Worm (Caenorhabditis elegans): Measurements from ENCODE around the gene cyp-34A9.

cyp-34A9 gene

DNA sequence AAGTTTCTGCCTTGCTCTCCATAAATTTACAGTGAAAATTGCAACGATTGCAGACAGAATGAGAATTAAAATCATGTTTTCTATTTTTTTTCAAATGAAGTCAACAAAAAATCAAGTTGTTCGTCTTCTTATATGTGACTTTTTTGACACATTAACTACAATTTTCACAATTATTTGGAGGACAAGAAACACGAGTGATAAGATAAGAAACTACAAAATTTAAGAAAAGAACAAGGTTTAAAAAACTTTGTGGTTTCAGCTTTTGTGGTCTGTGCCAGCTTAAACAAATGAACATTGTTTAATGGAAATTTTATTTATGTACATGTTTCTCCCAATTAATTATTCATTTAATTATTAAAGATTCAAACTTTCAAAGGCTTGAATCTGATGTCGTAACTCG is at the start of gene cyp-34A9:
TSS of gene cyp-34A9 (minus strand) at position 131 of the 400 bp plus-strand sequence.
- TF ChIP-seq lin-39 (tag; optimal IDR thresholded peaks at IDR 0.05) (no peak), nhr-11 (tag; optimal IDR thresholded peaks at IDR 0.05) (no peak), aly-2 (tag; optimal IDR thresholded peaks at IDR 0.05) (no peak), ceh-82 (tag; optimal IDR thresholded peaks at IDR 0.05) (no peak), sma-9 (GFP tag; optimal IDR thresholded peaks at IDR 0.05) (peak; percentile 58), sma-9 (tag; optimal IDR thresholded peaks at IDR 0.05) (no peak), lsy-2 (tag; optimal IDR thresholded peaks at IDR 0.05) (no peak), unc-62 (GFP tag; optimal IDR thresholded peaks at IDR 0.05) (no peak), fos-1 (tag; optimal IDR thresholded peaks at IDR 0.05) (peak; percentile 36), mdl-1 (tag; optimal IDR thresholded peaks at IDR 0.05) (no peak)

DNA sequence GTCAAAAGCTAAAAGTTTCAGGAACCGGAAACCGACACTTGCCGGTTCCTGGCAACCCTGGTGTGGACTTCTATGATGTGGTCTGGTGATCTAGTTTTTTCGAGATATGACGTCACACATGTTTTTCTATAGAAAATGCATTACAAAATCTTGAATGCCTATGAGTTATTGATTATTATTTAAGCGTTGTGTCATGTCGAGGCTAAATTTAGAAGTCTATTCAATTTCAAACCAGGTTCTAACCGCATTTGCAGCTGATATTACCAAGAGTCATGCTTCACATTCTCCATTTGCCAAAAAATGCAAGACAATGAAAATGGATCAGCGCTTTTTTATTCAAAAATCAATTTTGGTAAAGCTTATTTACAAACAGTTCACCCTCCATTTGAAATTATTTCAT is 48.8 kb upstream of the cyp-34A9 start, which contains the start of gene K09D9.3:
TSS of gene K09D9.3 (plus strand) at position 301 of the 400 bp plus-strand sequence.
- no peak for TF ChIP-seq dmd-4 (tag; optimal IDR thresholded peaks at IDR 0.05)
- no peak for TF ChIP-seq F13H6.1 (tag; optimal IDR thresholded peaks at IDR 0.05)
- TF ChIP-seq sma-3 (GFP tag; optimal IDR thresholded peaks at IDR 0.05), result no peak
- no peak for TF ChIP-seq fos-1 (tag; optimal IDR thresholded peaks at IDR 0.05)
- TF ChIP-seq Y55F3AM.14 (GFP tag; optimal IDR thresholded peaks at IDR 0.05), result no peak
- TF ChIP-seq R02D3.7 (tag; optimal IDR thresholded peaks at IDR 0.05), result no peak

DNA sequence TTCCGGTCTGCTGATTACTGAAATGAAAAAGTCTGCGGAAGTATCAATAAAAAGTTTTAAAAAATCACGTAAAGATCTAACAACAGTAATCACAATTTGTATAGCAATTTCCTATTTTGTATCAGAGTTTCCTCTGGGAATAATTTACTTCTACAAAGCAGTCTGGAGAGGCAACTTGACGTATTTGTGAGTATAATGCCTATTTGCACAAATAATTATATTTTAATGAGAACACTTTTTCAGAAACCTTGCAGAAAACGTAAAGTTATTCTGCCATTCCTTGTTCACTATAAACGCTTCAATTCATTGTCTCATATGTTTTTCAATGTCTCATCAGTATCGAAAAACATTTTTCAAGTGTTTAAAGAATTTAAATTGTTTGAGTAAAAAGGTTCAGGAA is 48.3 kb upstream of the cyp-34A9 start:
- no peak for TF ChIP-seq nhr-25 (tag; optimal IDR thresholded peaks at IDR 0.05)
- TF ChIP-seq gmeb-1 (tag; optimal IDR thresholded peaks at IDR 0.05), result no peak
- no peak for TF ChIP-seq aly-2 (tag; optimal IDR thresholded peaks at IDR 0.05)
- TF ChIP-seq mbf-1 (tag; optimal IDR thresholded peaks at IDR 0.05), result no peak
- TF ChIP-seq skn-1 (tag; optimal IDR thresholded peaks at IDR 0.05), result no peak
- TF ChIP-seq alr-1 (tag; optimal IDR thresholded peaks at IDR 0.05), result no peak
- no peak for TF ChIP-seq peb-1 (tag; optimal IDR thresholded peaks at IDR 0.05)
- TF ChIP-seq zag-1 (tag; optimal IDR thresholded peaks at IDR 0.05), result no peak
- TF ChIP-seq nhr-12 (tag; optimal IDR thresholded peaks at IDR 0.05), result no peak
- no peak for TF ChIP-seq ztf-11 (tag; optimal IDR thresholded peaks at IDR 0.05)
- TF ChIP-seq sem-4 (tag; optimal IDR thresholded peaks at IDR 0.05), result no peak
- no peak for TF ChIP-seq egl-27 (tag; optimal IDR thresholded peaks at IDR 0.05)

DNA sequence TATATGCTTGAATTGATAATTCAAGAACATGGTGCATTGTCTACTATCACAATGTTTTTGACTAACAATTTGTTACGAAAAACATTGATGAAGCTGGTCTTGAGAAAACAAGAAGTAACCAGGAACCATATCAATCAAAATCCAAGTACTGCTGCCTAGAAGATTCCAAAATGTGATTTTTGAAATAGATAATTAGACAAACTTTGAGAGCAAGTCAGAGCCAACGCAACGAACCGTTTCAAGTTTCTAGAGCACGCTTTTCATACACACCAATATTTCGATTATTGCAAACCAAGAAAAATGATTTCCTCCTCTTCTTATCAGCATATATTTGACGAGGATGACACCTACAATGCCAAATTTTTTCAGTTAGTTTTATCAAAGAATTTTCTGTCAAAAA is 46.4 kb upstream of the cyp-34A9 start, which contains the start of gene srw-89:
TSS of gene srw-89 (plus strand) at position 301 of the 400 bp plus-strand sequence.
- TF ChIP-seq nhr-77 (tag; optimal IDR thresholded peaks at IDR 0.05) (no peak), ama-1 (optimal IDR thresholded peaks at IDR 0.05) (no peak), lsy-2 (tag; optimal IDR thresholded peaks at IDR 0.05) (no peak), mdl-1 (tag; optimal IDR thresholded peaks at IDR 0.05) (no peak), crh-2 (tag; optimal IDR thresholded peaks at IDR 0.05) (no peak), nhr-21 (tag; optimal IDR thresholded peaks at IDR 0.05) (no peak), ztf-1 (GFP tag; conservative IDR thresholded peaks at IDR 0.05) (no peak), alr-1 (tag; optimal IDR thresholded peaks at IDR 0.05) (no peak), peb-1 (tag; optimal IDR thresholded peaks at IDR 0.05) (no peak), ZK546.5 (tag; optimal IDR thresholded peaks at IDR 0.05) (no peak), nhr-11 (tag; optimal IDR thresholded peaks at IDR 0.05) (no peak), nhr-129 (tag; optimal IDR thresholded peaks at IDR 0.05) (no peak), nhr-23 (tag; optimal IDR thresholded peaks at IDR 0.05) (no peak), unc-62 (GFP tag; optimal IDR thresholded peaks at IDR 0.05) (no peak), mab-5 (tag; optimal IDR thresholded peaks at IDR 0.05) (no peak), dmd-4 (tag; optimal IDR thresholded peaks at IDR 0.05) (no peak)

DNA sequence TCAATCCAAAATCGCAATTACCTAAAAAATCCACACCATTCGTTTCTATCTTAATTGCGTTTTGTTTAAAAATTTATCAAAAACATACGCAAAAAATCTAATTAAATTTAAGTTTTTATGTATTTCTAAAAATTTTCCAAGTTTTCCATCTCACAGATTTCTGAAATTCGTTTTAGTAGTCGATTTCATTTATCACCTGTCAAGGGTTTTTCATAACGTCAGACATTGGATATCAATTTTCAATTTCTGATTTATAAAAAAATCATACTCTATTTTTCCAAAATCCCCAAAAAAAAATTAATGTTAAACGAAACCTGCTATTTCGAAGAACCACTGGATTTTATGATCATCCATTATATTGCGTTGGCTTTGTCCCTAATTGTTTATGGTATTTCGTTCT is 39.8 kb upstream of the cyp-34A9 start, which contains the start of gene srh-4:
TSS of gene srh-4 (plus strand) at position 301 of the 400 bp plus-strand sequence.
- TF ChIP-seq ceh-16 (tag; optimal IDR thresholded peaks at IDR 0.05) (no peak), elt-1 (tag; optimal IDR thresholded peaks at IDR 0.05) (no peak), ceh-82 (tag; optimal IDR thresholded peaks at IDR 0.05) (no peak), lin-39 (tag; optimal IDR thresholded peaks at IDR 0.05) (no peak)

All from whole organism, L2 larva.